Fruit fly (Drosophila melanogaster): ENCODE data around the gene MED30.

Gene MED30

dm6 chr3L:660314-661075 lies 6.6 kb upstream of the MED30 start (continued):
- TF ChIP-seq CG32006 (GFP tag; optimal IDR thresholded peaks at IDR 0.05) (peak; percentile 21), CG1621 (tag; optimal IDR thresholded peaks at IDR 0.05) (peak; percentile 59), spab (GFP tag; optimal IDR thresholded peaks at IDR 0.05) (peak; percentile 64), CG6276 (GFP tag; optimal IDR thresholded peaks at IDR 0.05) (no peak), Ets21C (GFP tag; optimal IDR thresholded peaks at IDR 0.05) (peak; percentile 61), net (GFP tag; optimal IDR thresholded peaks at IDR 0.05) (peak; percentile 27), cyc (GFP tag; optimal IDR thresholded peaks at IDR 0.05) (peak; percentile 68), Sox14 (GFP tag; optimal IDR thresholded peaks at IDR 0.05) (peak; percentile 65), svp (GFP tag) (peak; percentile 83), OdsH (GFP tag; optimal IDR thresholded peaks at IDR 0.05) (peak; percentile 53), CG6163 (GFP tag; IDR thresholded peaks at IDR 0.05) (peak; percentile 81), CG8119 (GFP tag; IDR thresholded peaks at IDR 0.05) (peak; percentile 30; the same call in 1 of the 3 replicates), CG8632 (GFP tag; optimal IDR thresholded peaks at IDR 0.05) (peak; percentile 43), vri (GFP tag; optimal IDR thresholded peaks at IDR 0.05) (peak; percentile 35)

- TF ChIP-seq Sox14 (GFP tag; optimal IDR thresholded peaks at IDR 0.05) (peak; percentile 2), CG6163 (GFP tag; IDR thresholded peaks at IDR 0.05) (peak; percentile 41; the same call in 1 of the 3 replicates), CG15336 (GFP tag; IDR thresholded peaks at IDR 0.05) (peak; percentile 59), Hr4 (GFP tag; optimal IDR thresholded peaks at IDR 0.05) (peak; percentile 18), CG6808 (GFP tag; optimal IDR thresholded peaks at IDR 0.05) (peak; percentile 19), svp (GFP tag) (peak; percentile 54), OdsH (GFP tag; optimal IDR thresholded peaks at IDR 0.05) (peak; percentile 20), CG10631 (GFP tag; optimal IDR thresholded peaks at IDR 0.05) (peak; percentile 14), dsx (GFP tag; optimal IDR thresholded peaks at IDR 0.05; ENCODE audit: poor library complexity, severe bottlenecking) (peak; percentile 0), CG34406 (GFP tag; optimal IDR thresholded peaks at IDR 0.05) (no peak), Eip78C (GFP tag) (peak; percentile 74), achi (GFP tag; optimal IDR thresholded peaks at IDR 0.05) (peak; percentile 1), pdm3 (GFP tag; optimal IDR thresholded peaks at IDR 0.05) (peak; percentile 12), ss (GFP tag; optimal IDR thresholded peaks at IDR 0.05) (no peak), CG11762 (GFP tag; optimal IDR thresholded peaks at IDR 0.05; ENCODE audit: insufficient read depth) (no peak), vri (GFP tag; optimal IDR thresholded peaks at IDR 0.05) (no peak), Eip75B (GFP tag; optimal IDR thresholded peaks at IDR 0.05) (no peak), eg (GFP tag; IDR thresholded peaks at IDR 0.05) (peak; percentile 47; the same call in 2 of the 3 replicates), CG3919 (GFP tag; optimal IDR thresholded peaks at IDR 0.05) (peak; percentile 24), dac (GFP tag; optimal IDR thresholded peaks at IDR 0.05) (no peak), CG7368 (GFP tag; optimal IDR thresholded peaks at IDR 0.05) (no peak), topi (GFP tag; optimal IDR thresholded peaks at IDR 0.05) (peak; percentile 3), CG32006 (GFP tag; optimal IDR thresholded peaks at IDR 0.05) (peak; percentile 43), Ets96B (tag; optimal IDR thresholded peaks at IDR 0.05) (no peak), CG11294 (GFP tag; IDR thresholded peaks at IDR 0.05) (peak; percentile 46; the same call in 1 of the 2 replicates), acj6 (GFP tag; optimal IDR thresholded peaks at IDR 0.05) (no peak), Gug (GFP tag; IDR thresholded peaks at IDR 0.05) (peak; percentile 24; the same call in 1 of the 2 replicates), spab (GFP tag; optimal IDR thresholded peaks at IDR 0.05) (peak; percentile 3), Hr38 (GFP tag; optimal IDR thresholded peaks at IDR 0.05) (no peak), CG6792 (GFP tag; optimal IDR thresholded peaks at IDR 0.05) (no peak), CG6854 (GFP tag; optimal IDR thresholded peaks at IDR 0.05) (no peak), CG8632 (GFP tag; optimal IDR thresholded peaks at IDR 0.05) (no peak), CG8119 (GFP tag; IDR thresholded peaks at IDR 0.05) (peak; percentile 32; the same call in 1 of the 3 replicates), CG10669 (GFP tag; optimal IDR thresholded peaks at IDR 0.05) (no peak)
Observed at dm6 chr3L:658279-658678, 4.4 kb upstream of the MED30 start.

Data from whole organism, prepupa.